Fruit fly (Drosophila melanogaster) whole organism, embryonic: Measurements from ENCODE around the gene CG11158.

Experiments used
- BEAF-32 ChIP-seq: fragments of 200-800 bp; sonication (Bioruptor generic); optimal IDR thresholded peaks from 3 replicates; lab custom pipeline; 2017; ENCODE audit warnings: missing biosample characterization, missing genetic modification characterization, mild to moderate bottlenecking, moderate library complexity, missing genetic modification reagents
- CG10209 ChIP-seq: fragments of 200-800 bp; sonication (Bioruptor generic); optimal IDR thresholded peaks from 3 replicates; lab custom pipeline; 2017; ENCODE audit warnings: missing biosample characterization, mild to moderate bottlenecking, missing genetic modification characterization, missing genetic modification reagents
- CG10267 ChIP-seq: fragments of 200-800 bp; sonication (Bioruptor generic); optimal IDR thresholded peaks from 2 replicates; lab custom pipeline; 2018; ENCODE audit warnings: missing biosample characterization, mild to moderate bottlenecking, missing genetic modification characterization, moderate library complexity
- CG10543 ChIP-seq: fragments of 200-800 bp; sonication (Bioruptor generic); optimal IDR thresholded peaks from 3 replicates; lab custom pipeline; 2017; ENCODE audit warnings: missing biosample characterization, mild to moderate bottlenecking, missing genetic modification characterization, moderate library complexity
- CG11456 ChIP-seq: fragments of 200-800 bp; sonication (Bioruptor generic); IDR thresholded peaks from 3 replicates; pipeline ENCODE4 v1.3.6; 2022; ENCODE audit warnings: missing biosample characterization, missing genetic modification characterization
- CG13287 ChIP-seq: fragments of 200-800 bp; sonication (Bioruptor generic); IDR thresholded peaks from 2 replicates; pipeline ENCODE4 v1.3.6; 2022; ENCODE audit warnings: missing biosample characterization, missing genetic modification characterization; ENCODE audit not compliant: partially characterized antibody
- CG14710 ChIP-seq: fragments of 200-800 bp; sonication (Bioruptor generic); optimal IDR thresholded peaks from 3 replicates; lab custom pipeline; 2019; ENCODE audit warnings: missing biosample characterization, mild to moderate bottlenecking, missing genetic modification characterization, moderate library complexity
- CG14860 ChIP-seq: fragments of 200-800 bp; sonication (Bioruptor generic); IDR thresholded peaks from 3 replicates; pipeline ENCODE4 v1.3.6; 2022; ENCODE audit warnings: missing biosample characterization, missing genetic modification characterization; ENCODE audit not compliant: partially characterized antibody
- CG15514 ChIP-seq: fragments of 200-800 bp; sonication (Bioruptor generic); optimal IDR thresholded peaks from 3 replicates; lab custom pipeline; 2017; ENCODE audit warnings: missing biosample characterization, missing genetic modification characterization, mild to moderate bottlenecking, moderate library complexity, missing genetic modification reagents
- CG1602 ChIP-seq: fragments of 200-800 bp; sonication (Bioruptor generic); optimal IDR thresholded peaks from 3 replicates; lab custom pipeline; 2016; ENCODE audit warnings: missing biosample characterization, missing genetic modification characterization
- CG2129 ChIP-seq: fragments of 200-800 bp; sonication (Bioruptor generic); IDR thresholded peaks from 2 replicates; pipeline ENCODE4 v1.3.6; 2022; ENCODE audit warnings: missing biosample characterization, missing genetic modification characterization; ENCODE audit not compliant: partially characterized antibody
- CG31441 ChIP-seq: fragments of 200-800 bp; sonication (Bioruptor generic); IDR thresholded peaks from 2 replicates; pipeline ENCODE4 v1.3.6; 2022; ENCODE audit warnings: missing biosample characterization, missing genetic modification characterization
- CG3995 ChIP-seq: fragments of 200-800 bp; sonication (Bioruptor generic); optimal IDR thresholded peaks from 3 replicates; lab custom pipeline; 2016; ENCODE audit warnings: missing biosample characterization, missing genetic modification characterization
- CG6683 ChIP-seq: fragments of 200-800 bp; sonication (Bioruptor generic); optimal IDR thresholded peaks from 2 replicates; lab custom pipeline; 2017; ENCODE audit warnings: missing biosample characterization, mild to moderate bottlenecking, missing genetic modification characterization, missing genetic modification reagents
- CG7963 ChIP-seq: fragments of 200-800 bp; sonication (Bioruptor generic); IDR thresholded peaks from 3 replicates; pipeline ENCODE4 v1.3.6; 2022; ENCODE audit warnings: missing biosample characterization, missing genetic modification characterization; ENCODE audit not compliant: partially characterized antibody
- CG9797 ChIP-seq: fragments of 200-800 bp; sonication (Bioruptor generic); optimal IDR thresholded peaks from 3 replicates; lab custom pipeline; 2018; ENCODE audit warnings: missing biosample characterization, mild to moderate bottlenecking, missing genetic modification characterization
- CTCF ChIP-seq: fragments of 200-800 bp; sonication (Bioruptor generic); optimal IDR thresholded peaks from 2 replicates; lab custom pipeline; 2017; ENCODE audit warnings: missing biosample characterization, mild to moderate bottlenecking, missing genetic modification characterization, moderate library complexity
- Dp ChIP-seq: fragments of 200-800 bp; sonication (Bioruptor generic); optimal IDR thresholded peaks from 2 replicates; lab custom pipeline; 2018; ENCODE audit warnings: missing biosample characterization, mild to moderate bottlenecking, missing genetic modification characterization, moderate library complexity
- E2f2 ChIP-seq: fragments of 200-800 bp; sonication (Bioruptor generic); IDR thresholded peaks from 2 replicates; pipeline ENCODE4 v1.3.6; 2022; ENCODE audit warnings: missing biosample characterization, missing genetic modification characterization
- HLH4C ChIP-seq: fragments of 200-800 bp; sonication (Bioruptor generic); IDR thresholded peaks from 3 replicates; pipeline ENCODE4 v1.3.6; 2022; ENCODE audit warnings: missing biosample characterization, missing genetic modification characterization; ENCODE audit not compliant: partially characterized antibody
- Hmr ChIP-seq: fragments of 200-800 bp; sonication (Bioruptor generic); optimal IDR thresholded peaks from 3 replicates; lab custom pipeline; 2017; ENCODE audit warnings: mild to moderate bottlenecking, missing biosample characterization, missing genetic modification reagents, missing genetic modification characterization
- Lpt ChIP-seq: fragments of >200 bp; optimal IDR thresholded peaks from 2 replicates; lab custom pipeline; 2018; ENCODE audit warnings: missing biosample characterization, missing genetic modification characterization
- MBD-R2 ChIP-seq: fragments of 200-800 bp; sonication (Bioruptor generic); IDR thresholded peaks from 2 replicates; pipeline ENCODE4 v1.3.6; 2022; ENCODE audit warnings: missing biosample characterization, missing genetic modification characterization
- Med ChIP-seq: fragments of 200-800 bp; sonication (Bioruptor generic); peaks from one replicate; lab custom pipeline; 2016; ENCODE audit warnings: missing biosample characterization, missing genetic modification characterization, mild to moderate bottlenecking, inconsistent platforms, moderate library complexity
- NC2α ChIP-seq: fragments of 200-800 bp; sonication (Bioruptor generic); optimal IDR thresholded peaks from 2 replicates; lab custom pipeline; 2016; ENCODE audit warnings: missing biosample characterization, missing genetic modification characterization
- Oaz ChIP-seq: fragments of 200-800 bp; sonication (Bioruptor generic); IDR thresholded peaks from 2 replicates; pipeline ENCODE4 v1.3.6; 2022; ENCODE audit warnings: missing biosample characterization, missing genetic modification characterization
- Scr ChIP-seq: fragments of 200-800 bp; sonication (Bioruptor generic); IDR thresholded peaks from 2 replicates; pipeline ENCODE4 v1.3.6; 2022; ENCODE audit warnings: missing biosample characterization, missing genetic modification characterization; ENCODE audit not compliant: partially characterized antibody
- Sin3A ChIP-seq: fragments of >200 bp; optimal IDR thresholded peaks from 2 replicates; lab custom pipeline; 2018
- ac ChIP-seq: fragments of 200-800 bp; sonication (Bioruptor generic); optimal IDR thresholded peaks from 3 replicates; lab custom pipeline; 2017; ENCODE audit warnings: missing biosample characterization, mild to moderate bottlenecking, missing genetic modification characterization
- amos ChIP-seq: fragments of 200-800 bp; sonication (Bioruptor generic); IDR thresholded peaks from 2 replicates; pipeline ENCODE4 v1.3.6; 2022; ENCODE audit warnings: missing biosample characterization, missing genetic modification characterization; ENCODE audit not compliant: partially characterized antibody
- bbx ChIP-seq: fragments of 200-800 bp; sonication (Bioruptor generic); IDR thresholded peaks from 2 replicates; pipeline ENCODE4 v1.3.6; 2022; ENCODE audit warnings: missing biosample characterization, missing genetic modification characterization; ENCODE audit not compliant: partially characterized antibody
- cg ChIP-seq: fragments of 200-800 bp; sonication (Bioruptor generic); optimal IDR thresholded peaks from 3 replicates; lab custom pipeline; 2019; ENCODE audit warnings: missing biosample characterization, mild to moderate bottlenecking, missing genetic modification characterization, moderate library complexity
- ewg ChIP-seq: fragments of 200-800 bp; sonication (Bioruptor generic); optimal IDR thresholded peaks from 3 replicates; lab custom pipeline; 2017; ENCODE audit warnings: mild to moderate bottlenecking, missing biosample characterization, missing genetic modification reagents, missing genetic modification characterization
- eyg ChIP-seq: fragments of 200-800 bp; sonication (Bioruptor generic); optimal IDR thresholded peaks from 3 replicates; lab custom pipeline; 2016; ENCODE audit warnings: missing biosample characterization, missing genetic modification characterization
- fd96Cb ChIP-seq: fragments of 200-800 bp; sonication (Bioruptor generic); optimal IDR thresholded peaks from 2 replicates; lab custom pipeline; 2018; ENCODE audit warnings: missing biosample characterization, mild to moderate bottlenecking, missing genetic modification characterization, moderate library complexity
- gfzf ChIP-seq: fragments of 200-800 bp; sonication (Bioruptor generic); optimal IDR thresholded peaks from 2 replicates; lab custom pipeline; 2016; ENCODE audit warnings: missing biosample characterization, mild to moderate bottlenecking, missing genetic modification characterization, moderate library complexity
- hbn ChIP-seq: fragments of 200-800 bp; sonication (Bioruptor generic); IDR thresholded peaks from 2 replicates; pipeline ENCODE4 v1.3.6; 2022; ENCODE audit warnings: missing biosample characterization, missing genetic modification characterization; ENCODE audit not compliant: partially characterized antibody
- insv ChIP-seq, 2 experiments: fragments of 200-800 bp; sonication (Bioruptor generic); optimal IDR thresholded peaks; 3 replicates each; lab custom pipeline; 2016 to 2018; ENCODE audit warnings: missing biosample characterization in 2 of 2, missing genetic modification characterization in 2 of 2
- inv ChIP-seq: fragments of 200-800 bp; sonication (Bioruptor generic); IDR thresholded peaks from 2 replicates; pipeline ENCODE4 v1.3.6; 2022; ENCODE audit warnings: missing biosample characterization, missing genetic modification characterization; ENCODE audit not compliant: partially characterized antibody
- nom ChIP-seq: fragments of 200-800 bp; sonication (Bioruptor generic); optimal IDR thresholded peaks from 2 replicates; lab custom pipeline; 2017; ENCODE audit warnings: missing biosample characterization, missing genetic modification characterization, mild to moderate bottlenecking, moderate library complexity, missing genetic modification reagents
- psq ChIP-seq: fragments of 200-800 bp; sonication (Bioruptor generic); optimal IDR thresholded peaks from 2 replicates; lab custom pipeline; 2017; ENCODE audit warnings: missing biosample characterization, missing genetic modification characterization
- pzg ChIP-seq: fragments of 200-800 bp; sonication (Bioruptor generic); optimal IDR thresholded peaks from 3 replicates; lab custom pipeline; 2018; ENCODE audit warnings: missing biosample characterization, mild to moderate bottlenecking, missing genetic modification characterization, moderate library complexity
- row ChIP-seq: fragments of 200-800 bp; sonication (Bioruptor generic); IDR thresholded peaks from 3 replicates; pipeline ENCODE4 v1.3.6; 2022; ENCODE audit warnings: missing biosample characterization, missing genetic modification characterization
- sens ChIP-seq: fragments of 200-800 bp; sonication (Bioruptor generic); peaks from one replicate; lab custom pipeline; 2016; ENCODE audit warnings: missing biosample characterization, missing genetic modification characterization
- sna ChIP-seq: fragments of 200-800 bp; sonication (Bioruptor generic); IDR thresholded peaks from 2 replicates; pipeline ENCODE4 v1.3.6; 2022; ENCODE audit warnings: missing biosample characterization, missing genetic modification characterization; ENCODE audit not compliant: partially characterized antibody
- stwl ChIP-seq: fragments of 200-800 bp; sonication (Bioruptor generic); optimal IDR thresholded peaks from 3 replicates; lab custom pipeline; 2018; ENCODE audit warnings: missing biosample characterization, mild to moderate bottlenecking, missing genetic modification characterization, moderate library complexity
- trem ChIP-seq: fragments of 200-800 bp; optimal IDR thresholded peaks from 3 replicates; lab custom pipeline; 2019; ENCODE audit warnings: missing biosample characterization, mild to moderate bottlenecking, missing genetic modification characterization, moderate library complexity
- unc-4 ChIP-seq: fragments of 200-800 bp; sonication (Bioruptor generic); IDR thresholded peaks from 2 replicates; pipeline ENCODE4 v1.3.6; 2022; ENCODE audit warnings: missing biosample characterization, missing genetic modification characterization; ENCODE audit not compliant: partially characterized antibody
- vnd ChIP-seq: fragments of 200-800 bp; sonication (Bioruptor generic); IDR thresholded peaks from 3 replicates; pipeline ENCODE4 v1.3.6; 2022; ENCODE audit warnings: missing biosample characterization, missing genetic modification characterization; ENCODE audit not compliant: partially characterized antibody

The CG11158 gene

dm6 chrX:13721934-13722333 lies 39.2 kb downstream of the CG11158 start, which contains the start of the genes Mrgn1 and mus101 (continued):
- TF ChIP-seq CG14710 (tag; lab: Kevin White, UChicago) (peak; percentile 81), Scr (GFP tag; lab: Robert Waterston, UW) (peak; percentile 85), Lpt (GFP tag; lab: Kevin White, UChicago) (no peak), vnd (GFP tag; lab: Robert Waterston, UW) (peak; percentile 66), Med (GFP tag; lab: Kevin White, UChicago) (peak; percentile 44), CG10267 (peak; percentile 52), pzg (GFP tag; lab: Kevin White, UChicago) (peak; percentile 76), sens (GFP tag; lab: Kevin White, UChicago) (peak; percentile 73), trem (peak; percentile 80), CG3995 (GFP tag; lab: Kevin White, UChicago) (peak; percentile 59), amos (peak; percentile 66), inv (peak; percentile 71), Dp (GFP tag; lab: Kevin White, UChicago) (peak; percentile 78), fd96Cb (tag; lab: Kevin White, UChicago) (no peak), unc-4 (GFP tag; lab: Robert Waterston, UW) (peak; percentile 85), CG1602 (GFP tag; lab: Kevin White, UChicago) (no peak), Sin3A (peak; percentile 74), CG15514 (no peak), hbn (peak; percentile 78), CG10209 (GFP tag; lab: Kevin White, UChicago) (no peak), MBD-R2 (peak; percentile 90), CG2129 (GFP tag; lab: Robert Waterston, UW) (peak; percentile 71), cg (GFP tag; lab: Kevin White, UChicago) (peak; percentile 30), eyg (GFP tag; lab: Kevin White, UChicago) (no peak), bbx (GFP tag; lab: Robert Waterston, UW) (peak; percentile 58; the same call in 1 of the 2 replicates), psq (GFP tag; lab: Kevin White, UChicago) (peak; percentile 58), E2f2 (GFP tag; lab: Robert Waterston, UW) (peak; percentile 82), CG31441 (GFP tag; lab: Robert Waterston, UW) (no peak), CG14860 (peak; percentile 77), CG7963 (0 out of 3 replicates have a peak, but pooled peaks have one; percentile 50), HLH4C (GFP tag; lab: Robert Waterston, UW) (peak; percentile 77), row (peak; percentile 40; the same call in 1 of the 3 replicates), gfzf (peak; percentile 23), BEAF-32 (peak; percentile 85), stwl (tag; lab: Kevin White, UChicago) (peak; percentile 56), CTCF (GFP tag; lab: Kevin White, UChicago) (peak; percentile 27), sna (GFP tag; lab: Robert Waterston, UW) (peak; percentile 81), CG11456 (GFP tag; lab: Robert Waterston, UW) (no peak), NC2α (GFP tag; lab: Kevin White, UChicago) (no peak), CG9797 (peak; percentile 46), CG13287 (GFP tag; lab: Robert Waterston, UW) (peak; percentile 90), insv (GFP tag; optimal IDR thresholded peaks at IDR 0.05; lab: Kevin White, UChicago) (peak in 1 of 2 experiments; percentile 63), ac (GFP tag; lab: Kevin White, UChicago) (no peak), nom (GFP tag; lab: Kevin White, UChicago) (no peak), ewg (no peak), CG6683 (GFP tag; lab: Kevin White, UChicago) (no peak), Hmr (GFP tag; lab: Kevin White, UChicago) (no peak), CG10543 (GFP tag; lab: Kevin White, UChicago) (no peak), Oaz (GFP tag; lab: Robert Waterston, UW) (no peak)
